Worm (Caenorhabditis elegans) whole organism, L3 larva: ENCODE data around the gene R02E12.5.

Experiments
- ZK546.5 ChIP-seq: sonication (generic microtip); optimal IDR thresholded peaks from 2 replicates; lab custom pipeline; 2017; ENCODE audit warnings: missing biosample characterization, missing genetic modification characterization
- aly-2 ChIP-seq: fragments of 150-350 bp; optimal IDR thresholded peaks from 2 replicates; lab custom pipeline; 2014; ENCODE audit warnings: missing biosample characterization, missing genetic modification characterization
- ceh-16 ChIP-seq: sonication (generic microtip); optimal IDR thresholded peaks from 2 replicates; lab custom pipeline; 2017; ENCODE audit warnings: missing biosample characterization, missing genetic modification characterization
- ceh-28 ChIP-seq: fragments of 150-350 bp; optimal IDR thresholded peaks from 2 replicates; lab custom pipeline; 2014; ENCODE audit warnings: missing biosample characterization, missing genetic modification reagents, missing genetic modification characterization
- ceh-82 ChIP-seq: fragments of 150-350 bp; optimal IDR thresholded peaks from 2 replicates; lab custom pipeline; 2014; ENCODE audit warnings: missing biosample characterization, missing genetic modification characterization
- ceh-9 ChIP-seq: sonication (generic microtip); optimal IDR thresholded peaks from 2 replicates; lab custom pipeline; 2018; ENCODE audit warnings: missing biosample characterization, missing genetic modification characterization
- egl-5 ChIP-seq: fragments of 150-350 bp; optimal IDR thresholded peaks from 2 replicates; lab custom pipeline; 2017; ENCODE audit warnings: missing biosample characterization, missing genetic modification reagents, missing genetic modification characterization, inconsistent platforms
- elt-1 ChIP-seq: fragments of 150-350 bp; optimal IDR thresholded peaks from 2 replicates; lab custom pipeline; 2014; ENCODE audit warnings: missing biosample characterization, missing genetic modification characterization
- elt-2 ChIP-seq: sonication (generic microtip); optimal IDR thresholded peaks from 2 replicates; lab custom pipeline; 2016; ENCODE audit warnings: missing genetic modification reagents, mild to moderate bottlenecking, missing genetic modification characterization, missing compliant biosample characterization
- elt-3 ChIP-seq, 3 experiments: fragments of 150-350 bp in 1 of 3; sonication (generic microtip) in 2 of 3; optimal IDR thresholded peaks; 2 replicates in 2 of 3; 4 replicates in 1 of 3; lab custom pipeline; 2014 to 2017; ENCODE audit warnings: missing biosample characterization in 3 of 3, missing genetic modification characterization in 3 of 3
- eor-1 ChIP-seq, 2 experiments: fragments of 150-350 bp; optimal IDR thresholded peaks; 2 replicates each; lab custom pipeline; 2014 to 2018; ENCODE audit warnings: missing biosample characterization in 2 of 2, missing genetic modification characterization in 2 of 2
- fkh-10 ChIP-seq: sonication (generic microtip); optimal IDR thresholded peaks from 2 replicates; lab custom pipeline; 2017; ENCODE audit warnings: missing biosample characterization, missing genetic modification reagents, missing genetic modification characterization
- fkh-2 ChIP-seq: fragments of 150-350 bp; optimal IDR thresholded peaks from 2 replicates; lab custom pipeline; 2014; ENCODE audit warnings: missing biosample characterization, missing genetic modification reagents, missing genetic modification characterization
- hmg-11 ChIP-seq: sonication (generic microtip); optimal IDR thresholded peaks from 2 replicates; lab custom pipeline; 2016; ENCODE audit warnings: missing genetic modification characterization, missing compliant biosample characterization
- jun-1 ChIP-seq: fragments of 150-350 bp; optimal IDR thresholded peaks from 2 replicates; lab custom pipeline; 2014; ENCODE audit warnings: missing biosample characterization, missing genetic modification reagents, missing genetic modification characterization
- lin-15B ChIP-seq: fragments of 150-350 bp; optimal IDR thresholded peaks from 2 replicates; lab custom pipeline; 2014; ENCODE audit warnings: missing biosample characterization, missing genetic modification characterization
- lsy-12 ChIP-seq: sonication (generic microtip); optimal IDR thresholded peaks from 2 replicates; lab custom pipeline; 2016; ENCODE audit warnings: mild to moderate bottlenecking, missing genetic modification characterization, missing compliant biosample characterization
- mdl-1 ChIP-seq: fragments of 150-350 bp; optimal IDR thresholded peaks from 2 replicates; lab custom pipeline; 2014; ENCODE audit warnings: missing biosample characterization, missing genetic modification characterization
- nfya-1 ChIP-seq: sonication (generic microtip); optimal IDR thresholded peaks from 2 replicates; lab custom pipeline; 2017; ENCODE audit warnings: missing genetic modification characterization, mild to moderate bottlenecking, missing compliant biosample characterization, antibody characterized with exemption, moderate library complexity; ENCODE audit not compliant: insufficient read depth
- nhr-11 ChIP-seq: fragments of 150-350 bp; optimal IDR thresholded peaks from 2 replicates; lab custom pipeline; 2014; ENCODE audit warnings: missing biosample characterization, missing genetic modification characterization
- nhr-23 ChIP-seq: fragments of 150-350 bp; optimal IDR thresholded peaks from 2 replicates; lab custom pipeline; 2014; ENCODE audit warnings: missing biosample characterization, missing genetic modification reagents, missing genetic modification characterization
- nhr-237 ChIP-seq: fragments of 150-350 bp; optimal IDR thresholded peaks from 2 replicates; lab custom pipeline; 2014; ENCODE audit warnings: missing biosample characterization, missing genetic modification characterization
- nhr-25 ChIP-seq: sonication (generic microtip); optimal IDR thresholded peaks from 2 replicates; lab custom pipeline; 2017; ENCODE audit warnings: missing biosample characterization, missing genetic modification characterization
- nhr-28 ChIP-seq: fragments of 150-350 bp; optimal IDR thresholded peaks from 2 replicates; lab custom pipeline; 2014; ENCODE audit warnings: missing biosample characterization, missing genetic modification characterization
- nhr-67 ChIP-seq: fragments of 150-350 bp; optimal IDR thresholded peaks from 2 replicates; lab custom pipeline; 2014; ENCODE audit warnings: missing biosample characterization, missing genetic modification characterization
- nhr-76 ChIP-seq: fragments of 150-350 bp; sonication (generic microtip); optimal IDR thresholded peaks from 5 replicates; lab custom pipeline; 2014; ENCODE audit warnings: missing biosample characterization, missing genetic modification characterization
- nhr-77 ChIP-seq: fragments of 150-350 bp; optimal IDR thresholded peaks from 2 replicates; lab custom pipeline; 2014; ENCODE audit warnings: missing biosample characterization, missing genetic modification characterization
- pha-4 ChIP-seq: fragments of 150-350 bp; optimal IDR thresholded peaks from 2 replicates; lab custom pipeline; 2014; ENCODE audit warnings: missing biosample characterization, missing genetic modification reagents, missing genetic modification characterization
- pqm-1 ChIP-seq: fragments of 150-350 bp; optimal IDR thresholded peaks from 2 replicates; lab custom pipeline; 2017; ENCODE audit warnings: missing biosample characterization, missing genetic modification characterization, inconsistent platforms
- skn-1 ChIP-seq: fragments of 150-350 bp; optimal IDR thresholded peaks from 2 replicates; lab custom pipeline; 2014; ENCODE audit warnings: missing biosample characterization, missing genetic modification characterization
- tbx-2 ChIP-seq: sonication (generic microtip); optimal IDR thresholded peaks from 2 replicates; lab custom pipeline; 2016; ENCODE audit warnings: mild to moderate bottlenecking, missing genetic modification characterization, missing compliant biosample characterization
- unc-39 ChIP-seq: sonication (generic microtip); optimal IDR thresholded peaks from 4 replicates; lab custom pipeline; 2017; ENCODE audit warnings: missing biosample characterization, missing genetic modification characterization
- unc-62 ChIP-seq: fragments of 150-350 bp; sonication (generic microtip); optimal IDR thresholded peaks from 4 replicates; lab custom pipeline; 2014; ENCODE audit warnings: missing biosample characterization, missing genetic modification reagents, missing genetic modification characterization
- zag-1 ChIP-seq: fragments of 150-350 bp; optimal IDR thresholded peaks from 2 replicates; lab custom pipeline; 2014; ENCODE audit warnings: missing biosample characterization, missing genetic modification characterization
- ztf-4 ChIP-seq: fragments of 150-350 bp; optimal IDR thresholded peaks from 2 replicates; lab custom pipeline; 2014; ENCODE audit warnings: missing biosample characterization, missing genetic modification characterization

Gene R02E12.5

DNA sequence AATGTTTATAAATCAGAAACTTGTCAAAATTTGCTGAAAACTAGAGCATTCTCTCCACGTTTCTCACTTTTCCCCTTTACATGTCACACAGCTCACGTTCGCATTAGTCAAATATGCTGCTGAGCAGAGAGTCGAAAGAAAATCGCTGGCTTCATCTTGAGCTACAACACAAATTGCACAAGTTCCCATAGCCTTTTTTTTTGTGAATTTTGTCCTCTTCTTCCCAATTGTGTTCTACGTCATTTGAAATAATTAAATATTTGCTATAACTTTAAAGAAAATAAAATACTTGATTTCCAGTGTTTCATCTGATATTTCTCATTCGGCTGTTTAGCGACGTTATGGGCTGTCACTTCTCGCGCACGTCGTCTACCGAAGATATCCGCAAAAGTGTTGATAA lies at the start of gene R02E12.5:
TSS of gene R02E12.5 (plus strand) at position 301 of the 400 bp plus-strand sequence.
- TF ChIP-seq nhr-67 (tag; lab: Kevin White, UChicago), result no peak
- TF ChIP-seq elt-1 (tag; lab: Kevin White, UChicago), result no peak
- no peak for TF ChIP-seq ZK546.5 (tag; lab: Kevin White, UChicago)
- TF ChIP-seq fkh-2 (tag; lab: Kevin White, UChicago), result no peak
- no peak for TF ChIP-seq nhr-77 (tag; lab: Kevin White, UChicago)
- TF ChIP-seq ceh-16, result no peak
- TF ChIP-seq unc-39, result no peak
- no peak for TF ChIP-seq pqm-1
- no peak for TF ChIP-seq nhr-11 (tag; lab: Kevin White, UChicago)
- TF ChIP-seq nhr-237 (tag; lab: Kevin White, UChicago), result no peak
- TF ChIP-seq nhr-28, result no peak
- TF ChIP-seq ztf-4 (tag; lab: Kevin White, UChicago), result no peak
- TF ChIP-seq elt-3 (tag; optimal IDR thresholded peaks at IDR 0.05; lab: Kevin White, UChicago), result no peak
- TF ChIP-seq nhr-23 (tag; lab: Kevin White, UChicago), result no peak
- no peak for TF ChIP-seq pha-4
- TF ChIP-seq, all 47 proteins: peak for 0

- TF ChIP-seq pha-4 (no peak), lsy-12 (tag; lab: Kevin White, UChicago) (no peak), nhr-25 (tag; lab: Kevin White, UChicago) (no peak), elt-2 (tag; lab: Kevin White, UChicago) (peak; percentile 78), nfya-1 (no peak), zag-1 (no peak), nhr-77 (tag; lab: Kevin White, UChicago) (no peak), ceh-9 (tag; lab: Kevin White, UChicago) (no peak), nhr-237 (tag; lab: Kevin White, UChicago) (no peak), fkh-10 (no peak), unc-62 (GFP tag; lab: Kevin White, UChicago) (no peak), jun-1 (tag; lab: Kevin White, UChicago) (no peak), tbx-2 (no peak), aly-2 (tag; lab: Kevin White, UChicago) (no peak), ceh-28 (tag; lab: Kevin White, UChicago) (peak; percentile 4), elt-1 (tag; lab: Kevin White, UChicago) (no peak), ztf-4 (tag; lab: Kevin White, UChicago) (no peak), lin-15B (tag; lab: Kevin White, UChicago) (no peak), ceh-82 (tag; lab: Kevin White, UChicago) (no peak), pqm-1 (peak; percentile 68), eor-1 (tag; optimal IDR thresholded peaks at IDR 0.05; lab: Kevin White, UChicago) (no peak), elt-3 (tag; optimal IDR thresholded peaks at IDR 0.05; lab: Kevin White, UChicago) (no peak), egl-5 (no peak), ZK546.5 (tag; lab: Kevin White, UChicago) (no peak), mdl-1 (no peak), skn-1 (peak; percentile 28), nhr-67 (tag; lab: Kevin White, UChicago) (no peak)
Measured at ce11 chrX:3949026-3949425, 48.1 kb upstream of the R02E12.5 start.

DNA sequence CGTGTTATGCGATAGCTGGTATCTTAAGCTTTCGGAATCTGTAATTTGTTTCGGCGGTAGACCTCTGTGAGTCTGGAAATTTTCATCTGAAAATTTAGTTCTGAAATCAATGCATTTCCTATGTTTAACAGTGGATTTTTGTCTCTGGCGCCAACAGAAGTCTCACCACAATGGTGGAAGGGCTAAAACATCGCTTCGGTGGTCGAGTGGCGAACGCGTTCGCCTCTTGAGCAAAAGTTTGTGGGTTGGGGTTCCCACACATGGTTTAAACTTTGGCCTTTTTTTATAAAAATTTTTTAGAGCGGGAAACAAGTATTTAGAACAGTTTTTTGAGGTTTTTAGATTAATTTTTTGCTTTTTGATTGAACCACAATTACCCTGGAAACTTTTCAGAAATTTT lies 47.4 kb upstream of the R02E12.5 start:
- no peak for TF ChIP-seq nhr-11 (tag; lab: Kevin White, UChicago)
- no peak for TF ChIP-seq lsy-12 (tag; lab: Kevin White, UChicago)
- TF ChIP-seq egl-5, result no peak
- TF ChIP-seq unc-62 (GFP tag; lab: Kevin White, UChicago), result no peak
- no peak for TF ChIP-seq nhr-76 (tag; lab: Kevin White, UChicago)

DNA sequence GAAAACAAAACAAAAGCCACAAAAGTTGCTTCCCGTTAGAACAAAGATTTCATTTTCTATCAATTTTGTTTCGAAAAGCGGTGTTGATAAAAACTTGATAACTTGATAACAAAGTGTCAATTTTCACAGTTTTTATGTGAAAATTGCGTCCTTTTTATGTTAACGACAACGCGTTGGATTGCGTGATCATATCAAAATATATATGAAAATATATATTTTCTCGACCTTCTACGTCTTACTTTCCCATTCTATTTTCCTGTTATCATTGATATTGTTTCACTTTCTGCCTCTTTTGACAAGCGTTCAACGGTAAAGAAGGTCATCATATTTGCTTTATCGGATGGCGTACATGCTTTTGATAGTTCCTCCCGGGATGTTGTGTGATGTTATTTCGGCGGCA lies 44.4 kb upstream of the R02E12.5 start:
- TF ChIP-seq pqm-1 (peak; percentile 28), elt-2 (tag; lab: Kevin White, UChicago) (peak; percentile 81), nhr-237 (tag; lab: Kevin White, UChicago) (no peak), pha-4 (peak; percentile 12)

DNA sequence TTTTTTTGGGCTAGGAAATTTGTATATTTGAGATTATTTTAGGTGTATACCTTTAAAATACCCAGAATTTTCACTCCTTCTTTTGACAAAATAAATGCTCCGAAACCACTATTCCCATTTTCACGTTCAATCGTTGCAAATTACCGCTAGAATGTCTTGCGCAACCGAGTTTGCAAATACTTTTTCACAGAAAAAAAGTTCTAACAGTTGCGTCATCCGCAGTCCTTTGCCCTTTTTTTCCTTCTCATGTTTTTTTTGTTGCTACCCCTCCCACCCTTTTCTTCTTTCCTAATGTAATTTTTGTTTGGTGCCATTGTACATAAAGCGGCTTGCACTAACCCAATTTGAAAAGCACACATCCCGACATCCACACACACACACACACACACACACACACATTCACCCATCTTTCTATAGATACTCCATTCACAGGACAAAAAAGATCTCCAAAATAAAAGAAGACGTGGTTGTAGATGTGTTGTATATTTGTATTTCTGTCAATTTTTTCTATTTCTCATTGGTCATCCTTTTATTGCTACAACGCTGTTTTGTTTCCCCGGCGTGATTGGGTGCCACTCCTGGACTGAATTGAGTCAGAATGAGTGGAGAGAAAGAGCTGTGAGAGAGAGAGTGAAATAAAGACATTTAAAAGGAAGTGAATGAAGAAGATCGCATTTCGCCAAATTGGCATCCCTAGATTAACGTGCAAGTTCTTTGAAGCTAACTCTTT lies 39.5 kb upstream of the R02E12.5 start:
- no peak for TF ChIP-seq nhr-28
- TF ChIP-seq nfya-1, result peak; percentile 23
- TF ChIP-seq hmg-11, result no peak
